Worm (Caenorhabditis elegans) whole organism, young adult: ENCODE data around the gene D1022.4.

Experiments used
- B0261.1 ChIP-seq: sonication (generic microtip); optimal IDR thresholded peaks from 2 replicates; lab custom pipeline; 2016; ENCODE audit warnings: mild to moderate bottlenecking, missing genetic modification characterization, moderate library complexity, missing compliant biosample characterization
- C06A6.2 ChIP-seq: fragments of 200-800 bp; sonication (Bioruptor generic); conservative IDR thresholded peaks from 2 replicates; pipeline ENCODE4 v1.3.6; 2022; ENCODE audit warnings: missing genetic modification characterization, missing compliant biosample characterization
- F33H1.4 ChIP-seq: fragments of 200-800 bp; sonication (Bioruptor generic); IDR thresholded peaks from 2 replicates; pipeline ENCODE4 v1.3.6; 2022; ENCODE audit warnings: missing genetic modification reagents, missing genetic modification characterization, missing compliant biosample characterization
- K12H6.12 ChIP-seq: fragments of 200-800 bp; sonication (Bioruptor generic); optimal IDR thresholded peaks from 2 replicates; lab custom pipeline; 2018; ENCODE audit warnings: mild to moderate bottlenecking, missing genetic modification characterization, missing compliant biosample characterization
- Y67H2A.10 ChIP-seq: fragments of 200-800 bp; sonication (Bioruptor generic); conservative IDR thresholded peaks from 2 replicates; pipeline ENCODE4 v1.3.6; 2022; ENCODE audit warnings: missing genetic modification reagents, missing genetic modification characterization, missing compliant biosample characterization
- Y79H2A.3 ChIP-seq: fragments of 200-800 bp; sonication (Bioruptor generic); conservative IDR thresholded peaks from 2 replicates; pipeline ENCODE4 v1.3.6; 2022; ENCODE audit warnings: missing genetic modification reagents, missing genetic modification characterization, missing compliant biosample characterization
- ZK185.1 ChIP-seq: sonication (generic microtip); optimal IDR thresholded peaks from 2 replicates; lab custom pipeline; 2016; ENCODE audit warnings: mild to moderate bottlenecking, missing genetic modification characterization, missing compliant biosample characterization; ENCODE audit not compliant: poor library complexity, severe bottlenecking
- ama-1 ChIP-seq, 3 experiments: fragments of 150-350 bp in 1 of 3; sonication (generic microtip) in 2 of 3; optimal IDR thresholded peaks; 2 replicates each; lab custom pipeline; 2014 to 2018; ENCODE audit warnings: missing biosample characterization in 2 of 3, missing genetic modification characterization in 2 of 3, missing genetic modification reagents in 2 of 3
- aptf-3 ChIP-seq: fragments of 200-800 bp; sonication (Bioruptor generic); IDR thresholded peaks from 2 replicates; pipeline ENCODE4 v1.3.6; 2022; ENCODE audit warnings: missing genetic modification characterization, missing compliant biosample characterization
- athp-1 ChIP-seq: sonication (generic microtip); optimal IDR thresholded peaks from 2 replicates; lab custom pipeline; 2017; ENCODE audit warnings: mild to moderate bottlenecking, missing genetic modification characterization, missing compliant biosample characterization
- bed-1 ChIP-seq: fragments of 200-800 bp; sonication (Bioruptor generic); IDR thresholded peaks from 2 replicates; pipeline ENCODE4 v1.3.6; 2022; ENCODE audit warnings: missing genetic modification reagents, missing genetic modification characterization, missing compliant biosample characterization
- bed-2 ChIP-seq: fragments of 200-800 bp; sonication (Bioruptor generic); IDR thresholded peaks from 2 replicates; pipeline ENCODE4 v1.3.6; 2022; ENCODE audit warnings: missing genetic modification reagents, missing genetic modification characterization, missing compliant biosample characterization
- ccch-3 ChIP-seq: fragments of 200-800 bp; sonication (Bioruptor generic); optimal IDR thresholded peaks from 2 replicates; lab custom pipeline; 2018; ENCODE audit warnings: mild to moderate bottlenecking, missing genetic modification characterization, missing compliant biosample characterization
- ceh-100 ChIP-seq: fragments of 200-800 bp; sonication (Bioruptor generic); IDR thresholded peaks from 2 replicates; pipeline ENCODE4 v1.3.6; 2022; ENCODE audit warnings: missing genetic modification reagents, missing genetic modification characterization, missing compliant biosample characterization
- ceh-40 ChIP-seq: fragments of 200-800 bp; sonication (Bioruptor generic); IDR thresholded peaks from 2 replicates; pipeline ENCODE4 v1.3.6; 2022; ENCODE audit warnings: missing genetic modification characterization, missing compliant biosample characterization
- chd-7 ChIP-seq: sonication (generic microtip); optimal IDR thresholded peaks from 2 replicates; lab custom pipeline; 2016; ENCODE audit warnings: mild to moderate bottlenecking, missing genetic modification characterization, moderate library complexity, missing compliant biosample characterization
- dox-1 ChIP-seq: fragments of 200-800 bp; sonication (Bioruptor generic); IDR thresholded peaks from 2 replicates; pipeline ENCODE4 v1.3.6; 2022; ENCODE audit warnings: missing genetic modification reagents, missing genetic modification characterization, missing compliant biosample characterization
- egl-44 ChIP-seq: fragments of 200-800 bp; sonication (Bioruptor generic); IDR thresholded peaks from 2 replicates; pipeline ENCODE4 v1.3.6; 2022; ENCODE audit warnings: missing genetic modification reagents, missing genetic modification characterization, missing compliant biosample characterization
- fkh-3 ChIP-seq: sonication (generic microtip); optimal IDR thresholded peaks from 2 replicates; lab custom pipeline; 2016; ENCODE audit warnings: mild to moderate bottlenecking, missing genetic modification characterization, missing compliant biosample characterization
- hlh-12 ChIP-seq: sonication (generic microtip); optimal IDR thresholded peaks from 2 replicates; lab custom pipeline; 2016; ENCODE audit warnings: missing genetic modification characterization, missing compliant biosample characterization
- hsf-1 ChIP-seq: fragments of 200-800 bp; sonication (Bioruptor generic); IDR thresholded peaks from 2 replicates; pipeline ENCODE4 v1.3.6; 2022; ENCODE audit warnings: missing genetic modification reagents, missing genetic modification characterization, missing compliant biosample characterization
- let-607 ChIP-seq, 2 experiments: fragments of 200-800 bp in 1 of 2; sonication (Bioruptor generic) in 1 of 2; sonication (generic microtip) in 1 of 2; optimal IDR thresholded peaks; 2 replicates each; lab custom pipeline; 2016 to 2018; ENCODE audit warnings: mild to moderate bottlenecking in 2 of 2, missing compliant biosample characterization in 2 of 2, missing genetic modification characterization in 2 of 2, moderate library complexity in 2 of 2, missing genotype in 1 of 2
- lin-26 ChIP-seq: fragments of 200-800 bp; sonication (Bioruptor generic); IDR thresholded peaks from 2 replicates; pipeline ENCODE4 v1.3.6; 2022; ENCODE audit warnings: missing genetic modification reagents, missing genetic modification characterization, missing compliant biosample characterization
- lin-35 ChIP-seq, 3 experiments: fragments of 150-350 bp in 2 of 3; sonication (generic microtip) in 1 of 3; optimal IDR thresholded peaks; 2 replicates each; lab custom pipeline; 2014 to 2018; ENCODE audit warnings: missing biosample characterization in 3 of 3, missing genetic modification characterization in 3 of 3, missing genetic modification reagents in 3 of 3
- lsl-1 ChIP-seq: fragments of 200-800 bp; sonication (Bioruptor generic); optimal IDR thresholded peaks from 2 replicates; lab custom pipeline; 2018; ENCODE audit warnings: mild to moderate bottlenecking, missing genetic modification characterization, moderate library complexity, missing compliant biosample characterization
- mel-28 ChIP-seq: sonication (generic microtip); optimal IDR thresholded peaks from 2 replicates; lab custom pipeline; 2016; ENCODE audit warnings: borderline replicate concordance, mild to moderate bottlenecking, missing genetic modification characterization, missing compliant biosample characterization
- nfya-1 ChIP-seq: sonication (generic microtip); optimal IDR thresholded peaks from 2 replicates; lab custom pipeline; 2017; ENCODE audit warnings: antibody characterized with exemption, missing compliant biosample characterization, missing genetic modification characterization, borderline replicate concordance; ENCODE audit not compliant: insufficient read depth
- nfyb-1 ChIP-seq: fragments of 200-800 bp; sonication (Bioruptor generic); IDR thresholded peaks from 2 replicates; pipeline ENCODE4 v1.3.6; 2022; ENCODE audit warnings: missing genetic modification reagents, missing genetic modification characterization, missing compliant biosample characterization
- nhr-179 ChIP-seq: sonication (generic microtip); optimal IDR thresholded peaks from 2 replicates; lab custom pipeline; 2016; ENCODE audit warnings: mild to moderate bottlenecking, missing genetic modification characterization, missing compliant biosample characterization
- nhr-27 ChIP-seq: fragments of 200-800 bp; sonication (Bioruptor generic); optimal IDR thresholded peaks from 2 replicates; lab custom pipeline; 2018; ENCODE audit warnings: mild to moderate bottlenecking, missing genetic modification characterization, moderate library complexity, missing compliant biosample characterization
- nhr-80 ChIP-seq: sonication (generic microtip); optimal IDR thresholded peaks from 2 replicates; lab custom pipeline; 2016; ENCODE audit warnings: missing genetic modification characterization, missing compliant biosample characterization
- nhr-90 ChIP-seq: sonication (generic microtip); optimal IDR thresholded peaks from 2 replicates; lab custom pipeline; 2016; ENCODE audit warnings: missing genotype, mild to moderate bottlenecking, missing genetic modification characterization, missing compliant biosample characterization
- repo-1 ChIP-seq: sonication (generic microtip); optimal IDR thresholded peaks from 2 replicates; lab custom pipeline; 2017; ENCODE audit warnings: mild to moderate bottlenecking, missing genetic modification characterization, missing compliant biosample characterization
- sdz-38 ChIP-seq: sonication (generic microtip); optimal IDR thresholded peaks from 2 replicates; lab custom pipeline; 2016; ENCODE audit warnings: missing genotype, missing genetic modification characterization, missing compliant biosample characterization
- snpc-4 ChIP-seq, 5 experiments: fragments of 150-350 bp in 1 of 5; sonication (generic microtip) in 4 of 5; optimal IDR thresholded peaks; 2 replicates each; lab custom pipeline; 2014 to 2018; ENCODE audit warnings: missing genetic modification characterization in 5 of 5, missing biosample characterization in 3 of 5, antibody characterized with exemption in 2 of 5, mild to moderate bottlenecking in 2 of 5, missing compliant biosample characterization in 2 of 5, missing genotype in 2 of 5, moderate library complexity in 2 of 5, missing genetic modification reagents in 1 of 5
- somi-1 ChIP-seq: fragments of 200-800 bp; sonication (Bioruptor generic); optimal IDR thresholded peaks from 2 replicates; lab custom pipeline; 2018; ENCODE audit warnings: mild to moderate bottlenecking, missing genetic modification characterization, missing compliant biosample characterization
- tbp1 ChIP-seq: fragments of 200-800 bp; sonication (Bioruptor generic); optimal IDR thresholded peaks from 2 replicates; lab custom pipeline; 2018; ENCODE audit warnings: mild to moderate bottlenecking, missing genetic modification characterization, missing compliant biosample characterization
- tlf-1 ChIP-seq: fragments of 200-800 bp; sonication (Bioruptor generic); optimal IDR thresholded peaks from 2 replicates; lab custom pipeline; 2018; ENCODE audit warnings: mild to moderate bottlenecking, missing genetic modification characterization, missing compliant biosample characterization
- zfh-2 ChIP-seq: fragments of 200-800 bp; sonication (Bioruptor generic); conservative IDR thresholded peaks from 2 replicates; pipeline ENCODE4 v1.3.6; 2022; ENCODE audit warnings: missing genetic modification reagents, missing genetic modification characterization, missing compliant biosample characterization
- ztf-18 ChIP-seq: sonication (generic microtip); optimal IDR thresholded peaks from 2 replicates; lab custom pipeline; 2016; ENCODE audit warnings: missing genotype, mild to moderate bottlenecking, missing genetic modification characterization, missing compliant biosample characterization
- ztf-22 ChIP-seq: fragments of 200-800 bp; sonication (Bioruptor generic); optimal IDR thresholded peaks from 2 replicates; lab custom pipeline; 2018; ENCODE audit warnings: mild to moderate bottlenecking, missing genetic modification characterization, moderate library complexity, missing compliant biosample characterization
- ztf-3 ChIP-seq: fragments of 200-800 bp; sonication (Bioruptor generic); optimal IDR thresholded peaks from 2 replicates; lab custom pipeline; 2018; ENCODE audit warnings: mild to moderate bottlenecking, missing genetic modification characterization, missing compliant biosample characterization

The D1022.4 gene

ce11 chrII:7493599-7493998 lies 36.5 kb upstream of the D1022.4 start, which contains the start of gene nas-23:
Gene nas-23 (minus strand): TSS chrII:7493699.
- TF ChIP-seq ztf-22 = no peak

- TF ChIP-seq ztf-18 = no peak
- TF ChIP-seq snpc-4 (GFP tag; optimal IDR thresholded peaks at IDR 0.05; lab: Kevin White, UChicago) = no peak
- TF ChIP-seq snpc-4 (tag; optimal IDR thresholded peaks at IDR 0.05; lab: Kevin White, UChicago) = no peak
- TF ChIP-seq lin-26 (GFP tag; lab: Robert Waterston, UW) = no peak
- no peak for TF ChIP-seq egl-44
- no peak for TF ChIP-seq F33H1.4 (GFP tag; lab: Robert Waterston, UW)
- TF ChIP-seq Y79H2A.3 = no peak
- TF ChIP-seq chd-7 (tag; lab: Kevin White, UChicago) = no peak
- no peak for TF ChIP-seq hsf-1 (GFP tag; lab: Robert Waterston, UW)
- no peak for TF ChIP-seq lin-35 (GFP tag; optimal IDR thresholded peaks at IDR 0.05; lab: Kevin White, UChicago)
- no peak for TF ChIP-seq bed-1 (GFP tag; lab: Robert Waterston, UW)
- no peak for TF ChIP-seq nfya-1
- TF ChIP-seq ZK185.1 (tag; lab: Kevin White, UChicago) = no peak
- TF ChIP-seq ztf-3 (GFP tag; lab: Kevin White, UChicago) = no peak
- TF ChIP-seq B0261.1 (tag; lab: Kevin White, UChicago) = no peak
- TF ChIP-seq bed-2 (GFP tag; lab: Robert Waterston, UW) = no peak
- TF ChIP-seq zfh-2 = no peak
- no peak for TF ChIP-seq C06A6.2 (GFP tag; lab: Robert Waterston, UW)
- no peak for TF ChIP-seq ccch-3
- no peak for TF ChIP-seq sdz-38
Measured at ce11 chrII:7489605-7490004, 32.5 kb upstream of the D1022.4 start, which contains the start of gene D1022.9. Gene D1022.9 (minus strand): TSS chrII:7489705.

- TF ChIP-seq repo-1 (tag; lab: Kevin White, UChicago) = no peak
- TF ChIP-seq nhr-179 = no peak
- no peak for TF ChIP-seq nfyb-1
- no peak for TF ChIP-seq B0261.1 (tag; lab: Kevin White, UChicago)
- no peak for TF ChIP-seq Y67H2A.10 (GFP tag; lab: Robert Waterston, UW)
- TF ChIP-seq, all 124 proteins: peak for 0
Measured at ce11 chrII:7483009-7483408, 25.9 kb upstream of the D1022.4 start, which contains the start of gene cah-2. Gene cah-2 (minus strand): TSS chrII:7483109.

- TF ChIP-seq C06A6.2 (GFP tag; lab: Robert Waterston, UW) (peak; percentile 97), athp-1 (tag; lab: Kevin White, UChicago) (peak; percentile 88), nhr-80 (tag; lab: Kevin White, UChicago) (peak; percentile 86), ama-1 (optimal IDR thresholded peaks at IDR 0.05; lab: Kevin White, UChicago) (no peak), ama-1 (GFP tag; optimal IDR thresholded peaks at IDR 0.05; lab: Kevin White, UChicago) (no peak), nhr-90 (peak; percentile 77), ceh-100 (GFP tag; lab: Robert Waterston, UW) (peak; percentile 98), aptf-3 (GFP tag; lab: Robert Waterston, UW) (no peak), mel-28 (tag; lab: Kevin White, UChicago) (no peak), somi-1 (GFP tag; lab: Kevin White, UChicago) (peak; percentile 48), K12H6.12 (tag; lab: Kevin White, UChicago) (peak; percentile 91), hlh-12 (tag; lab: Kevin White, UChicago) (no peak), dox-1 (peak; percentile 98), nfyb-1 (peak; percentile 96), B0261.1 (tag; lab: Kevin White, UChicago) (peak; percentile 11), let-607 (tag; optimal IDR thresholded peaks at IDR 0.05; lab: Kevin White, UChicago) (peak; percentile 69 to 83), fkh-3 (tag; lab: Kevin White, UChicago) (no peak), nhr-27 (tag; lab: Kevin White, UChicago) (peak; percentile 15), ztf-22 (peak; percentile 73), ceh-40 (peak; percentile 75; the same call in 1 of the 2 replicates), tlf-1 (GFP tag; lab: Kevin White, UChicago) (peak; percentile 89), lsl-1 (GFP tag; lab: Kevin White, UChicago) (peak; percentile 81), tbp1 (peak; percentile 72)
Measured at ce11 chrII:7478487-7479234, 21.6 kb upstream of the D1022.4 start, which contains the start of the genes aka-1 and ubc-6. Gene aka-1 (minus strand): TSS chrII:7478537. Gene ubc-6 (plus strand): TSS chrII:7479187.
